In the genomic region with DNA sequence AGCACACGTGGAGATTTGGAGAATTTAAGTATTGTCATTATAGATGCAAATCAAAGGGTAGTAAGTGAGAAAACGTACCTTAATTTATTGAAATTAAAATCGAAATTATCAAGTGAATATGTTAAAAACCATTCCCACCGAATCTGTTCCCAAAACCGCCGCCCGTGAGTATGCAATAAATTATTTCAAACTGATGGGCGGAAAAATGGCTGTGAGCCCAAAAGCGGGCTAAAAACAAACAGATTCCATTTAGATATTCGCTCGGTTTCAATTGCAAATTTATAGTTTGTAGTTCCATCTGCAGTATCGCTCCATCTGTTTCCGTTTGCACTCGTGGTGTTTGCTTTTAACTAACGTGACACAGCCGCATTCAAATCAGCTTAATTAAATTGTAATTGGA, we compare ENCODE assay signal across 2 fruit fly cellular contexts.
TF ChIP-seq lines count a peak whose summit lies in the region.

No protein-coding gene starts in this region.

- no peak for TF ChIP-seq CTCF in whole organism, embryonic (GFP tag; optimal IDR thresholded peaks at IDR 0.05; lab: Kevin White, UChicago)

TF ChIP-seq in whole organism, embryonic, 481 proteins besides CTCF, POLR2A, EP300 and RAD21:
- TF ChIP-seq stwl (tag; optimal IDR thresholded peaks at IDR 0.05; lab: Kevin White, UChicago) = peak; percentile 2
- no peak for TF ChIP-seq NFAT (GFP tag; IDR thresholded peaks at IDR 0.05; lab: Robert Waterston, UW)
- TF ChIP-seq Awh (GFP tag; IDR thresholded peaks at IDR 0.05; lab: Robert Waterston, UW) = no peak
- TF ChIP-seq luna (GFP tag; optimal IDR thresholded peaks at IDR 0.05; lab: Kevin White, UChicago) = no peak
TF ChIP-seq in whole organism, embryonic: peak in this region for 1.

TF ChIP-seq in whole organism, wandering third instar larva, 38 proteins besides CTCF, POLR2A, EP300 and RAD21:
- TF ChIP-seq fru (GFP tag; optimal IDR thresholded peaks at IDR 0.05; lab: Kevin White, UChicago) (no peak), br (GFP tag; optimal IDR thresholded peaks at IDR 0.05; lab: Kevin White, UChicago) (no peak), Myc (optimal IDR thresholded peaks at IDR 0.05; lab: Kevin White, UChicago) (peak; percentile 56), usp (GFP tag; optimal IDR thresholded peaks at IDR 0.05; lab: Kevin White, UChicago) (no peak), foxo (GFP tag; optimal IDR thresholded peaks at IDR 0.05; lab: Kevin White, UChicago) (no peak), Vsx2 (GFP tag; optimal IDR thresholded peaks at IDR 0.05; lab: Kevin White, UChicago; ENCODE audit: partially characterized antibody) (no peak), Dif (GFP tag; optimal IDR thresholded peaks at IDR 0.05; lab: Kevin White, UChicago; ENCODE audit: partially characterized antibody) (peak; percentile 63), N (GFP tag; optimal IDR thresholded peaks at IDR 0.05; lab: Kevin White, UChicago) (peak; percentile 12), ey (GFP tag; optimal IDR thresholded peaks at IDR 0.05; lab: Kevin White, UChicago) (no peak)
TF ChIP-seq in whole organism, wandering third instar larva: peak in this region for 3.
